Fruit fly (Drosophila melanogaster): ENCODE measurements around the gene CG8312.

The CG8312 gene

DNA sequence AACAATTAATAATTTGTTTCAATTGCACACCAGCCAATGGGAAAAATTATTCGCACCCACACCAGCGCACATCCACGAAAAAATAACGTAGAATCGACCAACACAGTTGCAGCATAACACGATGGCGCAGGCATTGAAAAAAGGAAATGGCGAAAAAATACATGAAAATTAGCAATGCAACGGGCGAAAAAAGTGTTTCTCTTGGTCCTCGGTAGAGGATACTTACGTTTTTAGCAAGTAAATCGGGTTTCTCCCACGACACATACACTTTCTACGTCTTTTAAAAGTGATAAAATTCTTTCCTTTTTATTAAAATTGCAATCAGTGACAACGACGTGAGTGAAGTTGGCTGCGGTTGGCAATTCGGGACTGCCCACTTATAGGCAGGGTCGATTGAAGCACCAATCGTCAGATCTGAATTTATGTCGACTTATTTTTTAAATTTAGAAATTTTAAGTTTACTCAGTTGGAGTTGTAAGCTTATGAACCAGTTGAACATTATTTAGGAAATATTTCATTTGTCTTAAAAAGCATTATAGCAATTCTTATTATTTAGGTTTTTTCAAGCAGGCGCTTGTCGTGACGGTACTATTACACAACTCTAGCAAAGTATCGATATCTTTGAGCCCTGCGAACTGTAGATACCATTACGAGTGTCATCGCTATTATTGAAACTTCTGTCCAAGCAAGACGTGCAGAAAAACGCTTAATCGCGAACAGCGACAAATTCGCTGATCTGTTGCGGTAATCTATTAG is 13.5 kb upstream of the CG8312 start, which contains the start of the genes Kap-alpha3 and Son:
Gene Kap-alpha3 (minus strand): TSS at position 352 of the 756 bp plus-strand sequence.
Gene Son (plus strand): TSS at position 661 of the 756 bp plus-strand sequence.
- TF ChIP-seq CG1620 (GFP tag; optimal IDR thresholded peaks at IDR 0.05) (peak; percentile 98), ovo (GFP tag; optimal IDR thresholded peaks at IDR 0.05) (peak; percentile 96), CG11617 (GFP tag; optimal IDR thresholded peaks at IDR 0.05) (peak; percentile 98), CG14711 (tag; optimal IDR thresholded peaks at IDR 0.05) (peak; percentile 97), Hr96 (GFP tag; optimal IDR thresholded peaks at IDR 0.05) (peak; percentile 97), CG7045 (GFP tag; optimal IDR thresholded peaks at IDR 0.05) (peak; percentile 96), CG12768 (GFP tag; optimal IDR thresholded peaks at IDR 0.05) (peak; percentile 96), Mnt (GFP tag; optimal IDR thresholded peaks at IDR 0.05) (peak; percentile 95), kay (GFP tag; ENCODE audit: borderline replicate concordance) (no peak), cnc (optimal IDR thresholded peaks at IDR 0.05) (no peak), cic (GFP tag; optimal IDR thresholded peaks at IDR 0.05) (peak; percentile 86), toe (GFP tag; optimal IDR thresholded peaks at IDR 0.05) (peak; percentile 98), pad (GFP tag; optimal IDR thresholded peaks at IDR 0.05) (peak; percentile 89), CG7101 (tag; optimal IDR thresholded peaks at IDR 0.05) (peak; percentile 95), Crg-1 (GFP tag; optimal IDR thresholded peaks at IDR 0.05) (peak; percentile 97), bab1 (GFP tag; optimal IDR thresholded peaks at IDR 0.05) (peak; percentile 90), CG33017 (tag; optimal IDR thresholded peaks at IDR 0.05) (peak; percentile 89), CG5204 (GFP tag; optimal IDR thresholded peaks at IDR 0.05) (no peak), Clk (GFP tag; optimal IDR thresholded peaks at IDR 0.05) (peak; percentile 88), tj (GFP tag; optimal IDR thresholded peaks at IDR 0.05) (peak; percentile 85)

DNA sequence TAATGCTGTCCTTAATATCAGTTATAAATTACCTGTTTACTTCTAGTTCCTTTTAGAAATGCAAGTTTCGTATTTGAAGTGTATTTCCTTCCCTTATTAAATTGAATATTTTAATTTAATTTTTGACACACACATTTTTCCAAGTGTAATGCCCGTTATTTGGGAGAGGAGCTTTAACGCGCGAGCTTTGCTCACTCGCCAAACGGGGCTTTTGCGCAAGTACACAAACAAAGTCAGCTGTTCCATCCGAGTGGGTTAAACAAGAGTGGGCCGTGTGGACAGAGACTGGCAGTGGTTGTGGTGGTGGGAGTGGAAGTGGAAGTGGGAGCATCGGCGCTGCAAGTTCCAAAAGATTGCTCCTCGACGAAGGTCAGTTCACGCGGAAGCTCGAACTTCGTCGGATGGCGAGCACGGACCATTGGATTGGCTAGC is 10.0 kb upstream of the CG8312 start, which contains the start of gene CG8301:
Gene CG8301 (plus strand): TSS at position 218 of the 432 bp plus-strand sequence.
- TF ChIP-seq cnc (optimal IDR thresholded peaks at IDR 0.05): no peak
- peak; percentile 0 for TF ChIP-seq CG1620 (GFP tag; optimal IDR thresholded peaks at IDR 0.05)
- no peak for TF ChIP-seq Hr96 (GFP tag; optimal IDR thresholded peaks at IDR 0.05)
- TF ChIP-seq pad (GFP tag; optimal IDR thresholded peaks at IDR 0.05): no peak
- no peak for TF ChIP-seq toe (GFP tag; optimal IDR thresholded peaks at IDR 0.05)
- no peak for TF ChIP-seq Mnt (GFP tag; optimal IDR thresholded peaks at IDR 0.05)
- no peak for TF ChIP-seq Crg-1 (GFP tag; optimal IDR thresholded peaks at IDR 0.05)
- peak; percentile 25 for TF ChIP-seq CG7101 (tag; optimal IDR thresholded peaks at IDR 0.05)
- peak; percentile 36 for TF ChIP-seq CG12768 (GFP tag; optimal IDR thresholded peaks at IDR 0.05)
- no peak for TF ChIP-seq CG5204 (GFP tag; optimal IDR thresholded peaks at IDR 0.05)
- TF ChIP-seq CG11617 (GFP tag; optimal IDR thresholded peaks at IDR 0.05): peak; percentile 26
- TF ChIP-seq CG33017 (tag; optimal IDR thresholded peaks at IDR 0.05): peak; percentile 29
- peak; percentile 97 for TF ChIP-seq ovo (GFP tag; optimal IDR thresholded peaks at IDR 0.05)
- peak; percentile 6 for TF ChIP-seq cic (GFP tag; optimal IDR thresholded peaks at IDR 0.05)
- TF ChIP-seq Clk (GFP tag; optimal IDR thresholded peaks at IDR 0.05): no peak
- peak; percentile 26 for TF ChIP-seq tj (GFP tag; optimal IDR thresholded peaks at IDR 0.05)
- TF ChIP-seq CG14711 (tag; optimal IDR thresholded peaks at IDR 0.05): peak; percentile 6
- TF ChIP-seq bab1 (GFP tag; optimal IDR thresholded peaks at IDR 0.05): peak; percentile 61
- no peak for TF ChIP-seq kay (GFP tag; ENCODE audit: borderline replicate concordance)
- peak; percentile 22 for TF ChIP-seq CG7045 (GFP tag; optimal IDR thresholded peaks at IDR 0.05)

DNA sequence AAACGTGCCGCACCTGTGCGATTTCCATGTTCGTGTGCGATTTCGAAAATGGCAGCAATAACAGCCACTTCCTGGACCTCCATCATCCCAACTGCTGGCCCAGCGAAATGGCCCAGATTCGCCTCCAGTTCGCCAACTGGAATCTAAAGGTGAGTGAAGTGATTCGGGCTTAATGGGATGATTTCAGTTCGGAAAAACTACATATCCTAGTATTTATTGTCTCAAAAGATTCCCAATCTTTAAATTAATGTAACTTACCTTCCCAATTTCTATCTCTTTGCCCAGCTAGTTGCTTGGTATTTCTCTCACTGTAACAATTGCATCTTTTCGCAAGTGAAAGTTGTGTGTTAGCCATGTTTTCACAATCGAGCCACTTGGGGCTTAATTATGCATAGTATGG is 9.1 kb upstream of the CG8312 start:
- TF ChIP-seq tj (GFP tag; optimal IDR thresholded peaks at IDR 0.05): no peak
- no peak for TF ChIP-seq pad (GFP tag; optimal IDR thresholded peaks at IDR 0.05)
- TF ChIP-seq Mnt (GFP tag; optimal IDR thresholded peaks at IDR 0.05): no peak
- TF ChIP-seq Hr96 (GFP tag; optimal IDR thresholded peaks at IDR 0.05): no peak
- no peak for TF ChIP-seq CG5204 (GFP tag; optimal IDR thresholded peaks at IDR 0.05)
- no peak for TF ChIP-seq CG7045 (GFP tag; optimal IDR thresholded peaks at IDR 0.05)
- TF ChIP-seq toe (GFP tag; optimal IDR thresholded peaks at IDR 0.05): no peak

DNA sequence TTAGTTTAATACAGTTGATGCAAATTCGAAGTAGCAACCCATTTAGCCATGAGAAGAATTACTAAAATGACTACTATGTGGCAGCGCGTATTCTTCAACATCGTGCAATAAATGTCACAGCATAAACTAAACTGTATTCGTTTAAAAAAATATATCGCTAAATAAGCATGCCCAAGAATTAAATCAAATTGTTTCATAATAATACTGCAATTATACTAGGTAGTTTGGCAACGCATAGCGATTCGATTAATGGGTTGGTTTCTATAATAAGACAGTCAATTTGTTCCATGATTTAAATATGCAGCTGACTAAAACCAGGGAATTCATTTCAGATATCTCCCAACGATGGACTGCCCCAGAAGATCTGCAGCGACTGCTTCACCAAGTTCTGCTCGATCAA is 8.0 kb upstream of the CG8312 start, which contains the start of gene CG33654:
Gene CG33654 (minus strand): TSS at position 101 of the 400 bp plus-strand sequence.
- TF ChIP-seq cic (GFP tag; optimal IDR thresholded peaks at IDR 0.05) (no peak), CG33017 (tag; optimal IDR thresholded peaks at IDR 0.05) (no peak)

- TF ChIP-seq toe (GFP tag; optimal IDR thresholded peaks at IDR 0.05): peak; percentile 86
- peak; percentile 51 for TF ChIP-seq pad (GFP tag; optimal IDR thresholded peaks at IDR 0.05)
- peak; percentile 10 for TF ChIP-seq CG7045 (GFP tag; optimal IDR thresholded peaks at IDR 0.05)
- no peak for TF ChIP-seq CG5204 (GFP tag; optimal IDR thresholded peaks at IDR 0.05)
- TF ChIP-seq CG12768 (GFP tag; optimal IDR thresholded peaks at IDR 0.05): peak; percentile 14
- TF ChIP-seq CG14711 (tag; optimal IDR thresholded peaks at IDR 0.05): peak; percentile 49
- peak; percentile 45 for TF ChIP-seq bab1 (GFP tag; optimal IDR thresholded peaks at IDR 0.05)
- TF ChIP-seq CG7101 (tag; optimal IDR thresholded peaks at IDR 0.05): peak; percentile 53
- peak; percentile 77 for TF ChIP-seq Mnt (GFP tag; optimal IDR thresholded peaks at IDR 0.05)
- peak; percentile 31 for TF ChIP-seq Clk (GFP tag; optimal IDR thresholded peaks at IDR 0.05)
- TF ChIP-seq CG33017 (tag; optimal IDR thresholded peaks at IDR 0.05): peak; percentile 15
- no peak for TF ChIP-seq Hr96 (GFP tag; optimal IDR thresholded peaks at IDR 0.05)
- TF ChIP-seq ovo (GFP tag; optimal IDR thresholded peaks at IDR 0.05): no peak
- peak; percentile 72 for TF ChIP-seq CG1620 (GFP tag; optimal IDR thresholded peaks at IDR 0.05)
- TF ChIP-seq kay (GFP tag; ENCODE audit: borderline replicate concordance): no peak
- TF ChIP-seq Crg-1 (GFP tag; optimal IDR thresholded peaks at IDR 0.05): no peak
- no peak for TF ChIP-seq cnc (optimal IDR thresholded peaks at IDR 0.05)
- peak; percentile 45 for TF ChIP-seq CG11617 (GFP tag; optimal IDR thresholded peaks at IDR 0.05)
- peak; percentile 46 for TF ChIP-seq cic (GFP tag; optimal IDR thresholded peaks at IDR 0.05)
- TF ChIP-seq tj (GFP tag; optimal IDR thresholded peaks at IDR 0.05): peak; percentile 41
Measured at dm6 chr3R:9586663-9587248, 4.4 kb upstream of the CG8312 start, which contains the start of gene P58IPK. P58IPK (plus strand) TSS chr3R:9586942.
